Fruit fly (Drosophila melanogaster) whole organism, embryonic: ENCODE results near the gene CG43999.
A peak's percentile ranks its signal among the peaks of the same experiment; 100 is the strongest.

Experiments used
- Ada2b ChIP-seq: fragments of 200-800 bp; sonication (Bioruptor generic); IDR thresholded peaks from 2 replicates; pipeline ENCODE4 v1.3.6; 2022; ENCODE audit warnings: missing biosample characterization, missing genetic modification characterization
- BEAF-32 ChIP-seq: fragments of 200-800 bp; sonication (Bioruptor generic); optimal IDR thresholded peaks from 3 replicates; lab custom pipeline; 2017; ENCODE audit warnings: missing biosample characterization, missing genetic modification characterization, mild to moderate bottlenecking, moderate library complexity, missing genetic modification reagents
- Blimp-1 ChIP-seq: fragments of 200-800 bp; sonication (Bioruptor generic); optimal IDR thresholded peaks from 3 replicates; lab custom pipeline; 2018; ENCODE audit warnings: missing biosample characterization, missing genetic modification characterization, mild to moderate bottlenecking, moderate library complexity, missing genetic modification reagents
- CG1024 ChIP-seq: fragments of 200-800 bp; sonication (Bioruptor generic); IDR thresholded peaks from 2 replicates; pipeline ENCODE4 v1.3.6; 2022; ENCODE audit warnings: missing biosample characterization, missing genetic modification characterization
- CG11398 ChIP-seq: fragments of 200-800 bp; sonication (Bioruptor generic); optimal IDR thresholded peaks from 2 replicates; lab custom pipeline; 2016; ENCODE audit warnings: missing biosample characterization, missing genetic modification characterization
- CG14050 ChIP-seq: fragments of 200-800 bp; sonication (Bioruptor generic); IDR thresholded peaks from 3 replicates; pipeline ENCODE4 v1.3.6; 2022; ENCODE audit warnings: missing biosample characterization, missing genetic modification characterization
- CG14667 ChIP-seq: fragments of 200-800 bp; sonication (Bioruptor generic); IDR thresholded peaks from 2 replicates; pipeline ENCODE4 v1.3.6; 2022; ENCODE audit warnings: missing biosample characterization, missing genetic modification characterization
- CG18599 ChIP-seq: fragments of 200-800 bp; sonication (Bioruptor generic); optimal IDR thresholded peaks from 3 replicates; lab custom pipeline; 2017; ENCODE audit warnings: missing biosample characterization, missing genetic modification characterization, mild to moderate bottlenecking, moderate library complexity, missing genetic modification reagents
- CG2120 ChIP-seq: fragments of 200-800 bp; sonication (Bioruptor generic); optimal IDR thresholded peaks from 3 replicates; lab custom pipeline; 2016; ENCODE audit warnings: missing biosample characterization, missing genetic modification characterization
- CG2712 ChIP-seq: fragments of 200-800 bp; optimal IDR thresholded peaks from 3 replicates; lab custom pipeline; 2019; ENCODE audit warnings: missing biosample characterization, mild to moderate bottlenecking, missing genetic modification characterization, moderate library complexity
- CG3163 ChIP-seq: fragments of 200-800 bp; sonication (Bioruptor generic); optimal IDR thresholded peaks from 3 replicates; lab custom pipeline; 2016; ENCODE audit warnings: missing biosample characterization, missing genetic modification characterization
- CG33213 ChIP-seq: fragments of 200-800 bp; sonication (Bioruptor generic); optimal IDR thresholded peaks from 3 replicates; lab custom pipeline; 2016; ENCODE audit warnings: missing biosample characterization, missing genetic modification characterization
- CG3847 ChIP-seq: fragments of 200-800 bp; sonication (Bioruptor generic); IDR thresholded peaks from 2 replicates; pipeline ENCODE4 v1.3.6; 2022; ENCODE audit warnings: missing biosample characterization, missing genetic modification characterization
- CG4404 ChIP-seq: fragments of 200-800 bp; sonication (Bioruptor generic); IDR thresholded peaks from 2 replicates; pipeline ENCODE4 v1.3.6; 2022; ENCODE audit warnings: missing biosample characterization, missing genetic modification characterization
- CG4820 ChIP-seq: fragments of 200-800 bp; sonication (Bioruptor generic); optimal IDR thresholded peaks from 3 replicates; lab custom pipeline; 2016; ENCODE audit warnings: missing biosample characterization, missing genetic modification characterization
- CG6765 ChIP-seq: fragments of 200-800 bp; sonication (Bioruptor generic); optimal IDR thresholded peaks from 3 replicates; lab custom pipeline; 2017; ENCODE audit warnings: missing biosample characterization, mild to moderate bottlenecking, missing genetic modification characterization
- CG6791 ChIP-seq: fragments of 200-800 bp; sonication (Bioruptor generic); IDR thresholded peaks from 3 replicates; pipeline ENCODE4 v1.3.6; 2022; ENCODE audit warnings: missing biosample characterization, missing genetic modification characterization; ENCODE audit not compliant: partially characterized antibody
- CG7271 ChIP-seq: fragments of 200-800 bp; sonication (Bioruptor generic); optimal IDR thresholded peaks from 2 replicates; lab custom pipeline; 2018; ENCODE audit warnings: missing biosample characterization, mild to moderate bottlenecking, missing genetic modification characterization, moderate library complexity
- CG7556 ChIP-seq: fragments of 200-800 bp; sonication (Bioruptor generic); optimal IDR thresholded peaks from 2 replicates; lab custom pipeline; 2017; ENCODE audit warnings: missing biosample characterization, mild to moderate bottlenecking, missing genetic modification characterization
- CG9215 ChIP-seq: fragments of 200-800 bp; sonication (Bioruptor generic); IDR thresholded peaks from 2 replicates; pipeline ENCODE4 v1.3.6; 2022; ENCODE audit warnings: missing biosample characterization, missing genetic modification characterization
- CG9727 ChIP-seq: fragments of 200-800 bp; sonication (Bioruptor generic); optimal IDR thresholded peaks from 3 replicates; lab custom pipeline; 2017; ENCODE audit warnings: missing biosample characterization, mild to moderate bottlenecking, missing genetic modification characterization
- CG9797 ChIP-seq: fragments of 200-800 bp; sonication (Bioruptor generic); optimal IDR thresholded peaks from 3 replicates; lab custom pipeline; 2018; ENCODE audit warnings: missing biosample characterization, mild to moderate bottlenecking, missing genetic modification characterization
- CG9817 ChIP-seq: fragments of 200-800 bp; sonication (Bioruptor generic); optimal IDR thresholded peaks from 2 replicates; lab custom pipeline; 2018; ENCODE audit warnings: missing biosample characterization, mild to moderate bottlenecking, missing genetic modification characterization, moderate library complexity
- Camta ChIP-seq: fragments of 200-800 bp; sonication (Bioruptor generic); optimal IDR thresholded peaks from 2 replicates; lab custom pipeline; 2016; ENCODE audit warnings: missing biosample characterization, missing genetic modification characterization
- Dad ChIP-seq: fragments of 200-800 bp; sonication (Bioruptor generic); optimal IDR thresholded peaks from 3 replicates; lab custom pipeline; 2016; ENCODE audit warnings: missing biosample characterization, missing genetic modification characterization
- Doc2 ChIP-seq: fragments of 200-800 bp; sonication (Bioruptor generic); IDR thresholded peaks from 2 replicates; pipeline ENCODE4 v1.3.6; 2022; ENCODE audit warnings: missing biosample characterization, missing genetic modification characterization
- Doc3 ChIP-seq: fragments of 200-800 bp; sonication (Bioruptor generic); IDR thresholded peaks from 3 replicates; pipeline ENCODE4 v1.3.6; 2022; ENCODE audit warnings: missing biosample characterization, missing genetic modification characterization; ENCODE audit not compliant: partially characterized antibody
- HLH4C ChIP-seq: fragments of 200-800 bp; sonication (Bioruptor generic); IDR thresholded peaks from 3 replicates; pipeline ENCODE4 v1.3.6; 2022; ENCODE audit warnings: missing biosample characterization, missing genetic modification characterization; ENCODE audit not compliant: partially characterized antibody
- Hand ChIP-seq: fragments of 200-800 bp; sonication (Bioruptor generic); optimal IDR thresholded peaks from 2 replicates; lab custom pipeline; 2017; ENCODE audit warnings: mild to moderate bottlenecking, missing biosample characterization, missing genetic modification reagents, missing genetic modification characterization
- Hsf ChIP-seq: fragments of 200-800 bp; sonication (Bioruptor generic); optimal IDR thresholded peaks from 3 replicates; lab custom pipeline; 2016; ENCODE audit warnings: missing biosample characterization, missing genetic modification characterization
- Lpt ChIP-seq: fragments of >200 bp; optimal IDR thresholded peaks from 2 replicates; lab custom pipeline; 2018; ENCODE audit warnings: missing biosample characterization, missing genetic modification characterization
- MESR4 ChIP-seq: fragments of 200-800 bp; sonication (Bioruptor generic); optimal IDR thresholded peaks from 2 replicates; lab custom pipeline; 2018; ENCODE audit warnings: missing biosample characterization, mild to moderate bottlenecking, missing genetic modification characterization, moderate library complexity
- Max ChIP-seq: fragments of 200-800 bp; sonication (Bioruptor generic); optimal IDR thresholded peaks from 2 replicates; lab custom pipeline; 2016; ENCODE audit warnings: missing biosample characterization, mild to moderate bottlenecking, missing genetic modification characterization
- Myb ChIP-seq: fragments of 200-800 bp; sonication (Bioruptor generic); optimal IDR thresholded peaks from 2 replicates; lab custom pipeline; 2016; ENCODE audit warnings: missing biosample characterization, missing genetic modification characterization
- NC2β ChIP-seq: fragments of 200-800 bp; sonication (Bioruptor generic); optimal IDR thresholded peaks from 2 replicates; lab custom pipeline; 2016; ENCODE audit warnings: missing biosample characterization, missing genetic modification characterization
- Ravus ChIP-seq: fragments of 200-800 bp; sonication (Bioruptor generic); IDR thresholded peaks from 2 replicates; pipeline ENCODE4 v1.3.6; 2022; ENCODE audit warnings: missing biosample characterization, missing genetic modification characterization
- Rfx ChIP-seq: fragments of 200-800 bp; sonication (Bioruptor generic); IDR thresholded peaks from 2 replicates; pipeline ENCODE4 v1.3.6; 2022; ENCODE audit warnings: missing biosample characterization, missing genetic modification characterization
- Rx ChIP-seq: fragments of 200-800 bp; sonication (Bioruptor generic); IDR thresholded peaks from 2 replicates; pipeline ENCODE4 v1.3.6; 2022; ENCODE audit warnings: missing biosample characterization, missing genetic modification characterization
- Spps ChIP-seq: fragments of 200-800 bp; sonication (Bioruptor generic); optimal IDR thresholded peaks from 2 replicates; lab custom pipeline; 2018; ENCODE audit warnings: missing biosample characterization, mild to moderate bottlenecking, missing genetic modification characterization
- Stat92E ChIP-seq, 3 experiments: fragments of >200 bp in 2 of 3; fragments of 200-800 bp in 1 of 3; sonication (Bioruptor generic) in 1 of 3; optimal IDR thresholded peaks; 2 replicates each; lab custom pipeline; 2017 to 2019; ENCODE audit warnings: missing biosample characterization in 3 of 3, missing genetic modification characterization in 3 of 3, mild to moderate bottlenecking in 1 of 3, moderate library complexity in 1 of 3
- Xrp1 ChIP-seq: fragments of 200-800 bp; sonication (Bioruptor generic); IDR thresholded peaks from 2 replicates; pipeline ENCODE4 v1.3.6; 2022; ENCODE audit warnings: missing biosample characterization, missing genetic modification characterization
- bowl ChIP-seq: fragments of 200-800 bp; sonication (Bioruptor generic); IDR thresholded peaks from 2 replicates; pipeline ENCODE4 v1.3.6; 2022; ENCODE audit warnings: missing biosample characterization, missing genetic modification characterization
- exex ChIP-seq: fragments of 200-800 bp; sonication (Bioruptor generic); optimal IDR thresholded peaks from 4 replicates; lab custom pipeline; 2018; ENCODE audit warnings: missing biosample characterization, mild to moderate bottlenecking, missing genetic modification characterization, moderate library complexity
- lab ChIP-seq: fragments of 200-800 bp; sonication (Bioruptor generic); optimal IDR thresholded peaks from 3 replicates; lab custom pipeline; 2017; ENCODE audit warnings: missing biosample characterization, missing genetic modification characterization, mild to moderate bottlenecking, moderate library complexity, missing genetic modification reagents
- pros ChIP-seq: fragments of 200-800 bp; sonication (Bioruptor generic); optimal IDR thresholded peaks from 3 replicates; lab custom pipeline; 2019; ENCODE audit warnings: missing biosample characterization, mild to moderate bottlenecking, missing genetic modification characterization, moderate library complexity
- shn ChIP-seq: fragments of 200-800 bp; sonication (Bioruptor generic); optimal IDR thresholded peaks from 3 replicates; lab custom pipeline; 2016; ENCODE audit warnings: missing biosample characterization, missing genetic modification characterization
- tup ChIP-seq: fragments of 200-800 bp; sonication (Bioruptor generic); optimal IDR thresholded peaks from 2 replicates; lab custom pipeline; 2016; ENCODE audit warnings: missing biosample characterization, mild to moderate bottlenecking, missing genetic modification characterization, moderate library complexity
- unpg ChIP-seq: fragments of 200-800 bp; sonication (Bioruptor generic); optimal IDR thresholded peaks from 3 replicates; lab custom pipeline; 2018; ENCODE audit warnings: missing biosample characterization, mild to moderate bottlenecking, missing genetic modification characterization, moderate library complexity
- zen ChIP-seq: fragments of 200-800 bp; sonication (Bioruptor generic); optimal IDR thresholded peaks from 3 replicates; lab custom pipeline; 2018; ENCODE audit warnings: missing biosample characterization, mild to moderate bottlenecking, missing genetic modification characterization, moderate library complexity

The CG43999 gene

dm6 chr3R:23922502-23923350 is 6.1 kb downstream of the CG43999 start, which contains the start of the genes sba and CG31141 (continued):
- peak; percentile 9 for TF ChIP-seq NC2β (GFP tag; lab: Kevin White, UChicago)
- peak; percentile 24 for TF ChIP-seq Dad (GFP tag; lab: Kevin White, UChicago)
- TF ChIP-seq Doc3 (GFP tag; lab: Robert Waterston, UW) = peak; percentile 67
- TF ChIP-seq CG7271 (tag; lab: Kevin White, UChicago) = no peak
- peak; percentile 56 for TF ChIP-seq zen (tag; lab: Kevin White, UChicago)
- peak; percentile 10 for TF ChIP-seq unpg
- peak; percentile 38 for TF ChIP-seq Blimp-1 (GFP tag; lab: Kevin White, UChicago)
- TF ChIP-seq Camta = no peak
- TF ChIP-seq CG18599 (GFP tag; lab: Kevin White, UChicago) = no peak
- no peak for TF ChIP-seq Rx
- no peak for TF ChIP-seq CG11398 (GFP tag; lab: Kevin White, UChicago)
- TF ChIP-seq Xrp1 (GFP tag; lab: Robert Waterston, UW) = no peak
- TF ChIP-seq CG3163 (GFP tag; lab: Kevin White, UChicago) = no peak
- TF ChIP-seq CG9215 = no peak
- TF ChIP-seq CG2712 (tag; lab: Kevin White, UChicago) = peak; percentile 0
- TF ChIP-seq CG1024 (GFP tag; lab: Robert Waterston, UW) = peak; percentile 36; the same call in 1 of the 2 replicates
- no peak for TF ChIP-seq Ravus (GFP tag; lab: Robert Waterston, UW)
- TF ChIP-seq exex = peak; percentile 77
- TF ChIP-seq tup (GFP tag; lab: Kevin White, UChicago) = no peak
- peak; percentile 4 for TF ChIP-seq Spps (tag; lab: Kevin White, UChicago)
- TF ChIP-seq CG3847 (GFP tag; lab: Robert Waterston, UW) = peak; percentile 71
- TF ChIP-seq Rfx (GFP tag; lab: Robert Waterston, UW) = peak; percentile 40; the same call in 1 of the 2 replicates
- peak; percentile 94 for TF ChIP-seq CG6791 (GFP tag; lab: Robert Waterston, UW)
- no peak for TF ChIP-seq CG4820 (GFP tag; lab: Kevin White, UChicago)
- TF ChIP-seq BEAF-32 = peak; percentile 94
- peak; percentile 6 for TF ChIP-seq Hand
- no peak for TF ChIP-seq shn
- no peak for TF ChIP-seq Doc2 (GFP tag; lab: Robert Waterston, UW)
- peak; percentile 28 for TF ChIP-seq CG6765
- TF ChIP-seq HLH4C (GFP tag; lab: Robert Waterston, UW) = peak; percentile 84
- peak; percentile 31 for TF ChIP-seq CG2120
- TF ChIP-seq Max = no peak
- peak; percentile 76 for TF ChIP-seq CG9797 (GFP tag; lab: Kevin White, UChicago)
- no peak for TF ChIP-seq pros (GFP tag; lab: Kevin White, UChicago)
- no peak for TF ChIP-seq CG4404 (GFP tag; lab: Robert Waterston, UW)
- TF ChIP-seq lab (GFP tag; lab: Kevin White, UChicago) = no peak
- no peak for TF ChIP-seq Ada2b (GFP tag; lab: Robert Waterston, UW)
- no peak for TF ChIP-seq Lpt (GFP tag; lab: Kevin White, UChicago)
- no peak for TF ChIP-seq Stat92E (GFP tag; optimal IDR thresholded peaks at IDR 0.05; lab: Kevin White, UChicago)
- TF ChIP-seq Myb (GFP tag; lab: Kevin White, UChicago) = peak; percentile 86
- TF ChIP-seq MESR4 (GFP tag; lab: Kevin White, UChicago) = peak; percentile 71
- peak; percentile 25; the same call in 1 of the 2 replicates for TF ChIP-seq bowl (GFP tag; lab: Robert Waterston, UW)
- TF ChIP-seq Hsf (GFP tag; lab: Kevin White, UChicago) = peak; percentile 17
- TF ChIP-seq CG9817 = no peak
- no peak for TF ChIP-seq CG9727
- no peak for TF ChIP-seq CG14050 (GFP tag; lab: Robert Waterston, UW)
- no peak for TF ChIP-seq CG14667 (GFP tag; lab: Robert Waterston, UW)
- TF ChIP-seq CG33213 (GFP tag; lab: Kevin White, UChicago) = peak; percentile 24
- TF ChIP-seq CG7556 (GFP tag; lab: Kevin White, UChicago) = peak; percentile 11
